Fruit fly (Drosophila melanogaster) whole organism, pupa: ENCODE results near the gene CG14232.

Experiments used
- CG10348 ChIP-seq: fragments of 200-800 bp; sonication (Bioruptor generic); IDR thresholded peaks from 2 replicates; pipeline ENCODE4 v1.3.6; 2022; ENCODE audit warnings: missing biosample characterization, missing genetic modification characterization
- CG12605 ChIP-seq: fragments of 200-800 bp; sonication (Bioruptor generic); IDR thresholded peaks from 2 replicates; pipeline ENCODE4 v1.3.6; 2022; ENCODE audit warnings: missing biosample characterization, missing genetic modification characterization
- CG13204 ChIP-seq: fragments of 200-800 bp; sonication (Bioruptor generic); optimal IDR thresholded peaks from 2 replicates; lab custom pipeline; 2018; ENCODE audit warnings: missing biosample characterization, mild to moderate bottlenecking, missing genetic modification characterization, moderate library complexity
- CG14655 ChIP-seq: fragments of 200-800 bp; sonication (Bioruptor generic); optimal IDR thresholded peaks from 3 replicates; lab custom pipeline; 2017; ENCODE audit warnings: mild to moderate bottlenecking, missing biosample characterization, missing genetic modification reagents, missing genetic modification characterization
- CG15710 ChIP-seq: fragments of 200-800 bp; sonication (Bioruptor generic); optimal IDR thresholded peaks from 2 replicates; lab custom pipeline; 2018; ENCODE audit warnings: missing biosample characterization, mild to moderate bottlenecking, missing genetic modification characterization, moderate library complexity
- CG17806 ChIP-seq: fragments of 200-800 bp; sonication (Bioruptor generic); optimal IDR thresholded peaks from 2 replicates; lab custom pipeline; 2018; ENCODE audit warnings: missing biosample characterization, mild to moderate bottlenecking, missing genetic modification characterization, moderate library complexity
- CG32121 ChIP-seq: fragments of 200-800 bp; sonication (Bioruptor generic); IDR thresholded peaks from 2 replicates; pipeline ENCODE4 v1.3.6; 2022; ENCODE audit warnings: missing biosample characterization, missing genetic modification characterization
- CG34367 ChIP-seq: fragments of 200-800 bp; sonication (Bioruptor generic); optimal IDR thresholded peaks from 2 replicates; lab custom pipeline; 2018; ENCODE audit warnings: missing biosample characterization, mild to moderate bottlenecking, missing genetic modification characterization
- CG4496 ChIP-seq: fragments of 200-800 bp; sonication (Bioruptor generic); IDR thresholded peaks from 3 replicates; pipeline ENCODE4 v1.3.6; 2022; ENCODE audit warnings: missing biosample characterization, missing genetic modification characterization
- CG8159 ChIP-seq: fragments of 200-800 bp; sonication (Bioruptor generic); optimal IDR thresholded peaks from 3 replicates; lab custom pipeline; 2018; ENCODE audit warnings: missing biosample characterization, mild to moderate bottlenecking, missing genetic modification characterization, moderate library complexity
- CG8301 ChIP-seq: fragments of 200-800 bp; sonication (Bioruptor generic); optimal IDR thresholded peaks from 2 replicates; lab custom pipeline; 2018; ENCODE audit warnings: missing biosample characterization, mild to moderate bottlenecking, missing genetic modification characterization
- CG9948 ChIP-seq: fragments of 200-800 bp; sonication (Bioruptor generic); optimal IDR thresholded peaks from 2 replicates; lab custom pipeline; 2018; ENCODE audit warnings: missing biosample characterization, mild to moderate bottlenecking, missing genetic modification characterization, moderate library complexity
- D1 ChIP-seq: fragments of 200-800 bp; sonication (Bioruptor generic); optimal IDR thresholded peaks from 2 replicates; lab custom pipeline; 2018; ENCODE audit warnings: missing biosample characterization, mild to moderate bottlenecking, missing genetic modification characterization, moderate library complexity
- EcR ChIP-seq: fragments of 200-800 bp; sonication (Bioruptor generic); optimal IDR thresholded peaks from 3 replicates; lab custom pipeline; 2019; ENCODE audit warnings: missing biosample characterization, missing genetic modification characterization, mild to moderate bottlenecking, moderate library complexity, missing genetic modification reagents
- Ets98B ChIP-seq: fragments of 200-800 bp; sonication (Bioruptor generic); IDR thresholded peaks from 2 replicates; pipeline ENCODE4 v1.3.6; 2022; ENCODE audit warnings: missing biosample characterization, missing genetic modification characterization
- Pif1A ChIP-seq: fragments of 200-800 bp; sonication (Bioruptor generic); optimal IDR thresholded peaks from 3 replicates; lab custom pipeline; 2016; ENCODE audit warnings: missing biosample characterization, missing genetic modification characterization
- Pif1B ChIP-seq: fragments of 200-800 bp; sonication (Bioruptor generic); optimal IDR thresholded peaks from 3 replicates; lab custom pipeline; 2016; ENCODE audit warnings: missing biosample characterization, missing genetic modification characterization
- Snoo ChIP-seq: fragments of 200-800 bp; sonication (Bioruptor generic); optimal IDR thresholded peaks from 3 replicates; lab custom pipeline; 2017; ENCODE audit warnings: missing biosample characterization, mild to moderate bottlenecking, missing genetic modification characterization, inconsistent platforms
- fd96Ca ChIP-seq: fragments of 200-800 bp; sonication (Bioruptor generic); IDR thresholded peaks from 3 replicates; pipeline ENCODE4 v1.3.6; 2022; ENCODE audit warnings: missing biosample characterization, missing genetic modification characterization
- gl ChIP-seq: fragments of 200-800 bp; sonication (Bioruptor generic); optimal IDR thresholded peaks from 2 replicates; lab custom pipeline; 2018; ENCODE audit warnings: missing biosample characterization, mild to moderate bottlenecking, missing genetic modification characterization
- rn ChIP-seq: fragments of 200-800 bp; sonication (Bioruptor generic); IDR thresholded peaks from 2 replicates; pipeline ENCODE4 v1.3.6; 2022; ENCODE audit warnings: missing biosample characterization, missing genetic modification characterization

Gene CG14232

dm6 chrX:19716325-19716917, 12.4 kb upstream of the CG14232 start:
- TF ChIP-seq fd96Ca (GFP tag; lab: Robert Waterston, UW) (no peak), CG4496 (no peak), rn (GFP tag; lab: Robert Waterston, UW) (no peak), gl (tag; lab: Kevin White, UChicago) (no peak)

dm6 chrX:19714816-19715215, 10.8 kb upstream of the CG14232 start:
- TF ChIP-seq EcR (GFP tag; lab: Kevin White, UChicago): no peak
- no peak for TF ChIP-seq CG8159
- TF ChIP-seq CG34367 (tag; lab: Kevin White, UChicago): no peak
- TF ChIP-seq CG32121 (GFP tag; lab: Robert Waterston, UW): no peak
- no peak for TF ChIP-seq fd96Ca (GFP tag; lab: Robert Waterston, UW)
- no peak for TF ChIP-seq CG12605 (GFP tag; lab: Robert Waterston, UW)

- TF ChIP-seq CG14655 (GFP tag; lab: Kevin White, UChicago): no peak
- TF ChIP-seq CG32121 (GFP tag; lab: Robert Waterston, UW): peak; percentile 47; the same call in 1 of the 2 replicates
- no peak for TF ChIP-seq EcR (GFP tag; lab: Kevin White, UChicago)
- TF ChIP-seq CG13204 (GFP tag; lab: Kevin White, UChicago): peak; percentile 15
- TF ChIP-seq Ets98B (GFP tag; lab: Robert Waterston, UW): no peak
Observed at dm6 chrX:19712898-19713627, 9.0 kb upstream of the CG14232 start, which contains the start of gene meso18E. meso18E (minus strand) TSS chrX:19713045.

- TF ChIP-seq Pif1B (GFP tag; lab: Kevin White, UChicago): no peak
- no peak for TF ChIP-seq Ets98B (GFP tag; lab: Robert Waterston, UW)
- no peak for TF ChIP-seq CG8159
- TF ChIP-seq Pif1A: no peak
- TF ChIP-seq CG17806 (tag; lab: Kevin White, UChicago): no peak
- no peak for TF ChIP-seq gl (tag; lab: Kevin White, UChicago)
- TF ChIP-seq Snoo (tag; lab: Kevin White, UChicago): no peak
- TF ChIP-seq CG14655 (GFP tag; lab: Kevin White, UChicago): no peak
- TF ChIP-seq CG32121 (GFP tag; lab: Robert Waterston, UW): no peak
- no peak for TF ChIP-seq CG13204 (GFP tag; lab: Kevin White, UChicago)
- no peak for TF ChIP-seq EcR (GFP tag; lab: Kevin White, UChicago)
- TF ChIP-seq CG10348: no peak
- no peak for TF ChIP-seq CG34367 (tag; lab: Kevin White, UChicago)
- no peak for TF ChIP-seq D1 (tag; lab: Kevin White, UChicago)
- no peak for TF ChIP-seq CG4496
- TF ChIP-seq CG15710: no peak
- TF ChIP-seq fd96Ca (GFP tag; lab: Robert Waterston, UW): no peak
- TF ChIP-seq CG8301 (tag; lab: Kevin White, UChicago): no peak
- TF ChIP-seq, all 21 proteins: peak for 0
Observed at dm6 chrX:19711936-19712335, 7.9 kb upstream of the CG14232 start.

dm6 chrX:19701611-19702010, 2.4 kb downstream of the CG14232 start, which contains the start of gene Tcs4:
Tcs4 (minus strand) TSS chrX:19701755.
- TF ChIP-seq CG14655 (GFP tag; lab: Kevin White, UChicago): no peak
- TF ChIP-seq Ets98B (GFP tag; lab: Robert Waterston, UW): peak; percentile 34; the same call in 1 of the 2 replicates
- TF ChIP-seq, all 21 proteins: peak for 1

dm6 chrX:19697255-19697877, 6.7 kb downstream of the CG14232 start:
- TF ChIP-seq Pif1B (GFP tag; lab: Kevin White, UChicago) (no peak), gl (tag; lab: Kevin White, UChicago) (no peak), CG4496 (0 out of 3 replicates have a peak, but pooled peaks have one; percentile 17), CG14655 (GFP tag; lab: Kevin White, UChicago) (no peak), EcR (GFP tag; lab: Kevin White, UChicago) (no peak), Pif1A (no peak), CG12605 (GFP tag; lab: Robert Waterston, UW) (no peak), Snoo (tag; lab: Kevin White, UChicago) (no peak), CG32121 (GFP tag; lab: Robert Waterston, UW) (no peak), CG34367 (tag; lab: Kevin White, UChicago) (no peak), Ets98B (GFP tag; lab: Robert Waterston, UW) (no peak), D1 (tag; lab: Kevin White, UChicago) (no peak), CG9948 (no peak), CG10348 (no peak), CG13204 (GFP tag; lab: Kevin White, UChicago) (no peak), fd96Ca (GFP tag; lab: Robert Waterston, UW) (0 out of 3 replicates have a peak, but pooled peaks have one; percentile 23), CG17806 (tag; lab: Kevin White, UChicago) (no peak), CG8159 (no peak)
